Fruit fly (Drosophila melanogaster): ENCODE results near the gene CG18808.

dm6 chr3L:4824356-4825138 is 17.3 kb upstream of the CG18808 start:
- TF ChIP-seq CG8478 (optimal IDR thresholded peaks at IDR 0.05) (no peak), CTCF (optimal IDR thresholded peaks at IDR 0.05) (no peak)
